Fruit fly (Drosophila melanogaster): ENCODE data around the gene tgo.

Gene tgo

dm6 chr3R:8979850-8980775 lies 39.7 kb downstream of the tgo start (continued):
- TF ChIP-seq net (GFP tag; optimal IDR thresholded peaks at IDR 0.05) (no peak), CG15336 (GFP tag; IDR thresholded peaks at IDR 0.05) (peak; percentile 61), ss (GFP tag; optimal IDR thresholded peaks at IDR 0.05) (peak; percentile 11 to 59), dsx (GFP tag; optimal IDR thresholded peaks at IDR 0.05; ENCODE audit: poor library complexity, severe bottlenecking) (no peak), CG3919 (GFP tag; optimal IDR thresholded peaks at IDR 0.05) (no peak), Eip75B (GFP tag; optimal IDR thresholded peaks at IDR 0.05) (no peak), CG8119 (GFP tag; IDR thresholded peaks at IDR 0.05) (peak; percentile 38; the same call in 2 of the 3 replicates), Met (GFP tag; optimal IDR thresholded peaks at IDR 0.05) (peak; percentile 9), Gug (GFP tag; IDR thresholded peaks at IDR 0.05) (no peak), CG31627 (GFP tag; optimal IDR thresholded peaks at IDR 0.05) (peak; percentile 38)

- TF ChIP-seq Sox15 (GFP tag; optimal IDR thresholded peaks at IDR 0.05) (peak; percentile 71), ss (GFP tag; optimal IDR thresholded peaks at IDR 0.05) (peak in 1 of 2 experiments; percentile 27), Gug (GFP tag; IDR thresholded peaks at IDR 0.05) (no peak), Hr39 (GFP tag; optimal IDR thresholded peaks at IDR 0.05) (peak; percentile 64), CG6276 (GFP tag; optimal IDR thresholded peaks at IDR 0.05) (no peak), CG16779 (tag; optimal IDR thresholded peaks at IDR 0.05) (no peak), Sox102F (GFP tag; optimal IDR thresholded peaks at IDR 0.05) (peak; percentile 68), CG6854 (GFP tag; optimal IDR thresholded peaks at IDR 0.05) (no peak), CG7368 (GFP tag; optimal IDR thresholded peaks at IDR 0.05) (peak; percentile 30), achi (GFP tag; optimal IDR thresholded peaks at IDR 0.05) (peak; percentile 76), CG6163 (GFP tag; IDR thresholded peaks at IDR 0.05) (peak; percentile 63; the same call in 2 of the 3 replicates), Lpt (GFP tag; optimal IDR thresholded peaks at IDR 0.05) (no peak), net (GFP tag; optimal IDR thresholded peaks at IDR 0.05) (no peak), CG10669 (GFP tag; optimal IDR thresholded peaks at IDR 0.05) (peak; percentile 37), svp (GFP tag) (peak; percentile 93), CG8119 (GFP tag; IDR thresholded peaks at IDR 0.05) (peak; percentile 51; the same call in 2 of the 3 replicates), Ets21C (GFP tag; optimal IDR thresholded peaks at IDR 0.05) (peak; percentile 69), cyc (GFP tag; optimal IDR thresholded peaks at IDR 0.05) (peak; percentile 80), CG8319 (GFP tag; optimal IDR thresholded peaks at IDR 0.05) (peak; percentile 69), Smox (GFP tag; optimal IDR thresholded peaks at IDR 0.05) (peak; percentile 86), fd85E (GFP tag; optimal IDR thresholded peaks at IDR 0.05) (peak; percentile 40), CG11294 (GFP tag; IDR thresholded peaks at IDR 0.05) (no peak), acj6 (GFP tag; optimal IDR thresholded peaks at IDR 0.05) (peak; percentile 78), Eip93F (GFP tag; optimal IDR thresholded peaks at IDR 0.05) (peak; percentile 55), fd59A (GFP tag; optimal IDR thresholded peaks at IDR 0.05) (peak; percentile 16), Ets96B (tag; optimal IDR thresholded peaks at IDR 0.05) (peak; percentile 13), esn (GFP tag; optimal IDR thresholded peaks at IDR 0.05) (peak; percentile 88), CG3032 (tag; optimal IDR thresholded peaks at IDR 0.05) (peak; percentile 37), Blimp-1 (GFP tag; optimal IDR thresholded peaks at IDR 0.05) (peak; percentile 83), Hr38 (GFP tag; optimal IDR thresholded peaks at IDR 0.05) (no peak), CG9139 (GFP tag; optimal IDR thresholded peaks at IDR 0.05) (peak; percentile 25), CG34406 (GFP tag; optimal IDR thresholded peaks at IDR 0.05) (peak; percentile 90), Sox14 (GFP tag; optimal IDR thresholded peaks at IDR 0.05) (peak; percentile 71), CG31627 (GFP tag; optimal IDR thresholded peaks at IDR 0.05) (peak; percentile 69), Eip78C (GFP tag) (peak; percentile 94), CG32006 (GFP tag; optimal IDR thresholded peaks at IDR 0.05) (peak; percentile 63), CG4318 (GFP tag; optimal IDR thresholded peaks at IDR 0.05) (no peak), CG3919 (GFP tag; optimal IDR thresholded peaks at IDR 0.05) (peak; percentile 63), salr (GFP tag; optimal IDR thresholded peaks at IDR 0.05) (peak in 1 of 2 experiments; percentile 43), spab (GFP tag; optimal IDR thresholded peaks at IDR 0.05) (peak; percentile 49), pdm3 (GFP tag; optimal IDR thresholded peaks at IDR 0.05) (peak; percentile 75), CG11762 (GFP tag; optimal IDR thresholded peaks at IDR 0.05; ENCODE audit: insufficient read depth) (peak; percentile 42), topi (GFP tag; optimal IDR thresholded peaks at IDR 0.05) (peak; percentile 84)
These were observed 41.1 kb downstream of the tgo start for dm6 chr3R:8978768-8979167.

Measured in whole organism, prepupa.